Worm (Caenorhabditis elegans) whole organism, L4/young adult: Measurements from ENCODE around the gene ZC239.13.

Source experiments
- W03F9.2 ChIP-seq: fragments of 150-350 bp; optimal IDR thresholded peaks from 2 replicates; lab custom pipeline; 2014; ENCODE audit warnings: missing biosample characterization, missing genetic modification characterization
- dao-5 ChIP-seq: sonication (generic microtip); optimal IDR thresholded peaks from 2 replicates; lab custom pipeline; 2016; ENCODE audit warnings: missing genotype, missing genetic modification characterization, moderate library complexity, missing compliant biosample characterization
- him-1 ChIP-seq: sonication (generic microtip); optimal IDR thresholded peaks from 2 replicates; lab custom pipeline; 2016; ENCODE audit warnings: missing genotype, missing genetic modification reagents, missing genetic modification characterization, missing compliant biosample characterization

ce11 chrII:3213898-3214297 is 8.7 kb downstream of the ZC239.13 start, which contains the start of gene ZC239.4:
- TF ChIP-seq him-1 (tag; lab: Kevin White, UChicago) = no peak
- TF ChIP-seq dao-5 (tag; lab: Kevin White, UChicago) = no peak
- no peak for TF ChIP-seq W03F9.2 (tag; lab: Kevin White, UChicago)
